Fruit fly (Drosophila melanogaster) whole organism, prepupa: ENCODE results near the gene CG32022.

ENCODE experiments used
- CG15336 ChIP-seq: fragments of 200-800 bp; sonication (Bioruptor generic); IDR thresholded peaks from 2 replicates; pipeline ENCODE4 v1.3.6; 2022; ENCODE audit warnings: missing biosample characterization, missing genetic modification characterization
- CG3032 ChIP-seq: fragments of 200-800 bp; optimal IDR thresholded peaks from 2 replicates; lab custom pipeline; 2019; ENCODE audit warnings: missing biosample characterization, mild to moderate bottlenecking, missing genetic modification characterization, moderate library complexity
- CG9139 ChIP-seq: fragments of 200-800 bp; sonication (Bioruptor generic); optimal IDR thresholded peaks from 3 replicates; lab custom pipeline; 2017; ENCODE audit warnings: missing biosample characterization, mild to moderate bottlenecking, missing genetic modification characterization
- Hr4 ChIP-seq: fragments of 200-800 bp; sonication (Bioruptor generic); optimal IDR thresholded peaks from 3 replicates; lab custom pipeline; 2016; ENCODE audit warnings: missing biosample characterization, missing genetic modification characterization
- Sox102F ChIP-seq: fragments of 200-800 bp; sonication (Bioruptor generic); optimal IDR thresholded peaks from 2 replicates; lab custom pipeline; 2016; ENCODE audit warnings: missing biosample characterization, mild to moderate bottlenecking, missing genetic modification characterization
- Sox14 ChIP-seq: fragments of 200-800 bp; sonication (Bioruptor generic); optimal IDR thresholded peaks from 3 replicates; lab custom pipeline; 2016; ENCODE audit warnings: missing biosample characterization, missing genetic modification characterization

- no peak for TF ChIP-seq Sox102F (GFP tag; lab: Kevin White, UChicago)
- TF ChIP-seq CG15336: no peak
- TF ChIP-seq Sox14 (GFP tag; lab: Kevin White, UChicago): no peak
- TF ChIP-seq CG9139: no peak
- no peak for TF ChIP-seq Hr4 (GFP tag; lab: Kevin White, UChicago)
- TF ChIP-seq CG3032 (tag; lab: Kevin White, UChicago): no peak
These were observed 39.8 kb downstream of the CG32022 start for dm6 chr3L:8681271-8681670.
